Fruit fly (Drosophila melanogaster) whole organism, prepupa: ENCODE results near the gene Rcd-1.

Source experiments
- Gug ChIP-seq: fragments of 200-800 bp; sonication (Bioruptor generic); IDR thresholded peaks from 2 replicates; pipeline ENCODE4 v1.3.6; 2022; ENCODE audit warnings: missing biosample characterization, missing genetic modification characterization
- Sox15 ChIP-seq: fragments of 200-800 bp; sonication (Bioruptor generic); optimal IDR thresholded peaks from 3 replicates; lab custom pipeline; 2016; ENCODE audit warnings: missing biosample characterization, missing genetic modification characterization
- dac ChIP-seq: fragments of 200-800 bp; sonication (Bioruptor generic); optimal IDR thresholded peaks from 2 replicates; lab custom pipeline; 2017; ENCODE audit warnings: missing biosample characterization, mild to moderate bottlenecking, missing genetic modification characterization
- eg ChIP-seq: fragments of 200-800 bp; sonication (Bioruptor generic); IDR thresholded peaks from 3 replicates; pipeline ENCODE4 v1.3.6; 2022; ENCODE audit warnings: missing biosample characterization, missing genetic modification characterization
- spab ChIP-seq: fragments of 200-800 bp; sonication (Bioruptor generic); optimal IDR thresholded peaks from 2 replicates; lab custom pipeline; 2017; ENCODE audit warnings: missing biosample characterization, mild to moderate bottlenecking, missing genetic modification characterization, missing genetic modification reagents

dm6 chrX:19613473-19613872, 25.1 kb upstream of the Rcd-1 start:
- TF ChIP-seq dac (no peak), Sox15 (GFP tag; lab: Kevin White, UChicago) (no peak), spab (GFP tag; lab: Kevin White, UChicago) (no peak), eg (GFP tag; lab: Robert Waterston, UW) (no peak; the same call in 1 of the 3 replicates), Gug (no peak)
